Worm (Caenorhabditis elegans): ENCODE measurements around the gene tsr-1.

- TF ChIP-seq W03F9.2 (tag; optimal IDR thresholded peaks at IDR 0.05) (no peak), him-1 (tag; optimal IDR thresholded peaks at IDR 0.05) (no peak), dao-5 (tag; optimal IDR thresholded peaks at IDR 0.05) (no peak)
Measured at ce11 chrII:2458881-2459280, 14.3 kb downstream of the tsr-1 start, which contains the start of gene pqn-42.

Measured in whole organism, L4/young adult.